Worm (Caenorhabditis elegans) whole organism, L2 larva: Measurements from ENCODE around the gene brc-2.

ENCODE experiments used
- ama-1 ChIP-seq: fragments of 150-350 bp; optimal IDR thresholded peaks from 2 replicates; lab custom pipeline; 2018; ENCODE audit warnings: inconsistent platforms
- ceh-82 ChIP-seq: fragments of 150-350 bp; optimal IDR thresholded peaks from 2 replicates; lab custom pipeline; 2014; ENCODE audit warnings: missing biosample characterization, missing genetic modification characterization
- fos-1 ChIP-seq: fragments of 150-350 bp; optimal IDR thresholded peaks from 2 replicates; lab custom pipeline; 2014; ENCODE audit warnings: missing biosample characterization, missing genetic modification characterization
- gmeb-1 ChIP-seq: fragments of 150-350 bp; optimal IDR thresholded peaks from 2 replicates; lab custom pipeline; 2014; ENCODE audit warnings: missing biosample characterization, missing genetic modification characterization
- lin-39 ChIP-seq: fragments of 150-350 bp; optimal IDR thresholded peaks from 2 replicates; lab custom pipeline; 2014; ENCODE audit warnings: missing biosample characterization, missing genetic modification reagents, missing genetic modification characterization
- lsy-2 ChIP-seq, 2 experiments: fragments of 150-350 bp in 1 of 2; sonication (generic microtip) in 1 of 2; optimal IDR thresholded peaks; 2 replicates each; lab custom pipeline; 2014 to 2017; ENCODE audit warnings: missing biosample characterization in 2 of 2, missing genetic modification characterization in 2 of 2
- nhr-129 ChIP-seq: fragments of 150-350 bp; optimal IDR thresholded peaks from 2 replicates; lab custom pipeline; 2014; ENCODE audit warnings: missing biosample characterization, missing genetic modification characterization
- nhr-21 ChIP-seq: fragments of 150-350 bp; optimal IDR thresholded peaks from 2 replicates; lab custom pipeline; 2014; ENCODE audit warnings: missing biosample characterization, missing genetic modification characterization
- nhr-23 ChIP-seq: fragments of 150-350 bp; optimal IDR thresholded peaks from 2 replicates; lab custom pipeline; 2014; ENCODE audit warnings: missing biosample characterization, missing genetic modification reagents, missing genetic modification characterization
- nhr-25 ChIP-seq: fragments of 150-350 bp; sonication (generic microtip); optimal IDR thresholded peaks from 3 replicates; lab custom pipeline; 2014; ENCODE audit warnings: missing biosample characterization, missing genetic modification characterization
- peb-1 ChIP-seq: fragments of 150-350 bp; optimal IDR thresholded peaks from 2 replicates; lab custom pipeline; 2014; ENCODE audit warnings: missing biosample characterization, missing genetic modification characterization
- ztf-4 ChIP-seq: fragments of 150-350 bp; optimal IDR thresholded peaks from 2 replicates; lab custom pipeline; 2014; ENCODE audit warnings: missing biosample characterization, missing genetic modification characterization

- TF ChIP-seq nhr-25, result no peak
- TF ChIP-seq peb-1, result no peak
- TF ChIP-seq nhr-129 (tag; lab: Kevin White, UChicago), result no peak
- TF ChIP-seq nhr-21 (tag; lab: Kevin White, UChicago), result no peak
- TF ChIP-seq gmeb-1, result no peak
- no peak for TF ChIP-seq lin-39 (tag; lab: Kevin White, UChicago)
- TF ChIP-seq ama-1 (lab: Kevin White, UChicago), result no peak
- TF ChIP-seq nhr-23 (tag; lab: Kevin White, UChicago), result no peak
- TF ChIP-seq fos-1 (tag; lab: Kevin White, UChicago), result no peak
- TF ChIP-seq ceh-82 (tag; lab: Kevin White, UChicago), result no peak
- TF ChIP-seq lsy-2 (tag; optimal IDR thresholded peaks at IDR 0.05; lab: Kevin White, UChicago), result no peak
- TF ChIP-seq ztf-4 (tag; lab: Kevin White, UChicago), result no peak
These were observed 32.5 kb upstream of the brc-2 start, which contains the start of the genes F57B9.8 and coq-2 for ce11 chrIII:6935269-6936017.
